Fruit fly (Drosophila melanogaster) whole organism, wandering third instar larva: Measurements from ENCODE around the gene lectin-37Da.

Experiments used
- Abd-B ChIP-seq: fragments of >200 bp; optimal IDR thresholded peaks from 2 replicates; lab custom pipeline; 2017; ENCODE audit warnings: missing biosample characterization, missing genetic modification characterization
- CG32264 ChIP-seq: fragments of 200-800 bp; sonication (Bioruptor generic); optimal IDR thresholded peaks from 2 replicates; lab custom pipeline; 2016; ENCODE audit warnings: missing biosample characterization, missing genetic modification characterization
- CG9705 ChIP-seq: fragments of 200-800 bp; sonication (Bioruptor generic); optimal IDR thresholded peaks from 2 replicates; lab custom pipeline; 2018; ENCODE audit warnings: missing biosample characterization, mild to moderate bottlenecking, missing genetic modification characterization
- CrebA ChIP-seq: fragments of 200-800 bp; sonication (Bioruptor generic); optimal IDR thresholded peaks from 2 replicates; lab custom pipeline; 2016; ENCODE audit warnings: missing biosample characterization, mild to moderate bottlenecking, missing genetic modification characterization, borderline replicate concordance
- Dfd ChIP-seq: fragments of >200 bp; optimal IDR thresholded peaks from 2 replicates; lab custom pipeline; 2017; ENCODE audit warnings: missing biosample characterization, missing genetic modification characterization
- Dif ChIP-seq: fragments of 200-275, 200-300 bp; sonication (Bioruptor generic); optimal IDR thresholded peaks from 2 replicates; lab custom pipeline; 2018; ENCODE audit warnings: missing biosample characterization, missing genetic modification characterization; ENCODE audit not compliant: partially characterized antibody
- Hnf4 ChIP-seq: fragments of 200-800 bp; sonication (Bioruptor generic); optimal IDR thresholded peaks from 2 replicates; lab custom pipeline; 2016; ENCODE audit warnings: missing biosample characterization, mild to moderate bottlenecking, missing genetic modification characterization
- Hr78 ChIP-seq: fragments of >200 bp; optimal IDR thresholded peaks from 2 replicates; lab custom pipeline; 2017; ENCODE audit warnings: missing biosample characterization, missing genetic modification characterization
- Hr83 ChIP-seq: fragments of 200-300 bp; sonication (Bioruptor generic); optimal IDR thresholded peaks from 2 replicates; lab custom pipeline; 2016; ENCODE audit warnings: missing biosample characterization, mild to moderate bottlenecking, missing genetic modification characterization, moderate library complexity; ENCODE audit not compliant: poor library complexity, severe bottlenecking
- Jra ChIP-seq: sonication (Bioruptor generic); optimal IDR thresholded peaks from 2 replicates; lab custom pipeline; 2016; ENCODE audit warnings: missing biosample characterization, missing genetic modification characterization
- Mio ChIP-seq: sonication (Bioruptor generic); optimal IDR thresholded peaks from 2 replicates; lab custom pipeline; 2016; ENCODE audit warnings: missing biosample characterization, missing genetic modification characterization
- N ChIP-seq: fragments of >200 bp; optimal IDR thresholded peaks from 2 replicates; lab custom pipeline; 2018; ENCODE audit warnings: missing biosample characterization, missing external identifiers, missing genetic modification characterization
- Rel ChIP-seq, 2 experiments: fragments of 200-800 bp; sonication (Bioruptor generic) in 1 of 2; optimal IDR thresholded peaks; 2 replicates in 1 of 2; 3 replicates in 1 of 2; lab custom pipeline; 2016 to 2019; ENCODE audit warnings: mild to moderate bottlenecking in 2 of 2, missing biosample characterization in 2 of 2, missing genetic modification characterization in 2 of 2, moderate library complexity in 1 of 2
- br ChIP-seq: fragments of 200-800 bp; sonication (Bioruptor generic); optimal IDR thresholded peaks from 2 replicates; lab custom pipeline; 2016; ENCODE audit warnings: missing biosample characterization, missing genetic modification characterization
- brk ChIP-seq: fragments of 200-800 bp; sonication (Bioruptor generic); optimal IDR thresholded peaks from 2 replicates; lab custom pipeline; 2016; ENCODE audit warnings: missing biosample characterization, mild to moderate bottlenecking, missing genetic modification characterization
- dl ChIP-seq, 2 experiments: fragments of 175-275, 200-275 bp in 1 of 2; fragments of 200-275 bp in 1 of 2; sonication (Bioruptor generic); optimal IDR thresholded peaks; lab custom pipeline; 2018; ENCODE audit warnings: mild to moderate bottlenecking in 2 of 2, missing biosample characterization in 2 of 2, missing genetic modification characterization in 2 of 2, moderate library complexity in 2 of 2; ENCODE audit not compliant: partially characterized antibody in 2 of 2, insufficient read depth in 1 of 2
- dmrt93B ChIP-seq: fragments of 200-800 bp; sonication (Bioruptor generic); optimal IDR thresholded peaks from 2 replicates; lab custom pipeline; 2018; ENCODE audit warnings: missing biosample characterization, mild to moderate bottlenecking, missing genetic modification characterization
- dsf ChIP-seq: sonication (Bioruptor generic); optimal IDR thresholded peaks from 2 replicates; lab custom pipeline; 2016; ENCODE audit warnings: missing biosample characterization, missing genetic modification characterization, borderline replicate concordance
- ey ChIP-seq: fragments of 200-800 bp; sonication (Bioruptor generic); optimal IDR thresholded peaks from 2 replicates; lab custom pipeline; 2016; ENCODE audit warnings: missing biosample characterization, missing genetic modification characterization
- foxo ChIP-seq, 2 experiments: fragments of 200-800 bp; sonication (Bioruptor generic); optimal IDR thresholded peaks; 2 replicates in 1 of 2; 3 replicates in 1 of 2; lab custom pipeline; 2016 to 2017; ENCODE audit warnings: missing biosample characterization in 2 of 2, missing genetic modification characterization in 2 of 2
- fru ChIP-seq: fragments of 200-800 bp; sonication (Bioruptor generic); optimal IDR thresholded peaks from 3 replicates; lab custom pipeline; 2016; ENCODE audit warnings: missing biosample characterization, mild to moderate bottlenecking, missing genetic modification characterization
- h ChIP-seq: fragments of 200-800 bp; sonication (Bioruptor generic); optimal IDR thresholded peaks from 3 replicates; lab custom pipeline; 2016; ENCODE audit warnings: missing biosample characterization, mild to moderate bottlenecking, missing genetic modification characterization
- lola ChIP-seq: fragments of >200 bp; optimal IDR thresholded peaks from 2 replicates; lab custom pipeline; 2017; ENCODE audit warnings: missing biosample characterization, missing genetic modification characterization
- pan ChIP-seq: fragments of >200 bp; optimal IDR thresholded peaks from 2 replicates; lab custom pipeline; 2017
- psq ChIP-seq: fragments of 200-800 bp; sonication (Bioruptor generic); optimal IDR thresholded peaks from 3 replicates; lab custom pipeline; 2017; ENCODE audit warnings: missing biosample characterization, mild to moderate bottlenecking, missing genetic modification characterization, moderate library complexity
- rgr ChIP-seq: fragments of 200-800 bp; sonication (Bioruptor generic); optimal IDR thresholded peaks from 3 replicates; lab custom pipeline; 2016; ENCODE audit warnings: missing biosample characterization, mild to moderate bottlenecking, missing genetic modification characterization
- sv ChIP-seq: fragments of 200-800 bp; sonication (Bioruptor generic); optimal IDR thresholded peaks from 3 replicates; lab custom pipeline; 2016; ENCODE audit warnings: missing biosample characterization, missing genetic modification characterization
- tai ChIP-seq: sonication (Bioruptor generic); optimal IDR thresholded peaks from 2 replicates; lab custom pipeline; 2016; ENCODE audit warnings: missing biosample characterization, missing genetic modification characterization
- usp ChIP-seq: fragments of >200 bp; optimal IDR thresholded peaks from 2 replicates; lab custom pipeline; 2017; ENCODE audit warnings: missing biosample characterization, missing genetic modification characterization
- woc ChIP-seq: sonication (Bioruptor generic); optimal IDR thresholded peaks from 2 replicates; lab custom pipeline; 2016; ENCODE audit warnings: missing biosample characterization, mild to moderate bottlenecking, missing genetic modification characterization

The lectin-37Da gene

dm6 chr2L:19402667-19403066 is 15.4 kb upstream of the lectin-37Da start:
- TF ChIP-seq ey (GFP tag; lab: Kevin White, UChicago) (no peak), fru (GFP tag; lab: Kevin White, UChicago) (no peak), CrebA (GFP tag; lab: Kevin White, UChicago) (no peak), woc (GFP tag; lab: Kevin White, UChicago) (no peak), Dif (GFP tag; lab: Kevin White, UChicago) (no peak), rgr (GFP tag; lab: Kevin White, UChicago) (no peak), Abd-B (GFP tag; lab: Kevin White, UChicago) (no peak), br (no peak), sv (GFP tag; lab: Kevin White, UChicago) (no peak)

dm6 chr2L:19403398-19403797 is 14.7 kb upstream of the lectin-37Da start:
- TF ChIP-seq pan (lab: Kevin White, UChicago) (no peak), dsf (GFP tag; lab: Kevin White, UChicago) (no peak), usp (GFP tag; lab: Kevin White, UChicago) (no peak), ey (GFP tag; lab: Kevin White, UChicago) (no peak)

dm6 chr2L:19404804-19405203 is 13.3 kb upstream of the lectin-37Da start:
- TF ChIP-seq dmrt93B (GFP tag; lab: Kevin White, UChicago), result no peak
- no peak for TF ChIP-seq Jra (GFP tag; lab: Kevin White, UChicago)
- no peak for TF ChIP-seq h (GFP tag; lab: Kevin White, UChicago)
- TF ChIP-seq Mio, result no peak
- TF ChIP-seq CG9705, result no peak
- no peak for TF ChIP-seq br
- no peak for TF ChIP-seq tai
- TF ChIP-seq Hr83 (GFP tag; lab: Kevin White, UChicago), result no peak
- no peak for TF ChIP-seq CG32264 (GFP tag; lab: Kevin White, UChicago)

dm6 chr2L:19405685-19406357 is 12.3 kb upstream of the lectin-37Da start:
- TF ChIP-seq dl (GFP tag; optimal IDR thresholded peaks at IDR 0.05; lab: Kevin White, UChicago; ENCODE audit: insufficient read depth in 1 of 2, partially characterized antibody in 2 of 2), result no peak
- no peak for TF ChIP-seq Dfd (GFP tag; lab: Kevin White, UChicago)
- TF ChIP-seq sv (GFP tag; lab: Kevin White, UChicago), result no peak
- no peak for TF ChIP-seq tai
- TF ChIP-seq N (GFP tag; lab: Kevin White, UChicago), result no peak
- TF ChIP-seq foxo (GFP tag; optimal IDR thresholded peaks at IDR 0.05; lab: Kevin White, UChicago), result no peak
- TF ChIP-seq usp (GFP tag; lab: Kevin White, UChicago), result no peak
- no peak for TF ChIP-seq br
- no peak for TF ChIP-seq woc (GFP tag; lab: Kevin White, UChicago)
- TF ChIP-seq rgr (GFP tag; lab: Kevin White, UChicago), result no peak
- no peak for TF ChIP-seq Hr78 (GFP tag; lab: Kevin White, UChicago)
- no peak for TF ChIP-seq Hnf4
- no peak for TF ChIP-seq Dif (GFP tag; lab: Kevin White, UChicago)
- TF ChIP-seq, all 38 proteins: peak for 0

- TF ChIP-seq ey (GFP tag; lab: Kevin White, UChicago), result no peak
- no peak for TF ChIP-seq lola (GFP tag; lab: Kevin White, UChicago)
- no peak for TF ChIP-seq Hr83 (GFP tag; lab: Kevin White, UChicago)
- no peak for TF ChIP-seq CG9705
- TF ChIP-seq psq (GFP tag; lab: Kevin White, UChicago), result no peak
- TF ChIP-seq Rel (GFP tag; optimal IDR thresholded peaks at IDR 0.05; lab: Kevin White, UChicago), result no peak
- no peak for TF ChIP-seq Rel (tag; optimal IDR thresholded peaks at IDR 0.05; lab: Kevin White, UChicago)
- no peak for TF ChIP-seq Hr78 (GFP tag; lab: Kevin White, UChicago)
- no peak for TF ChIP-seq br
- no peak for TF ChIP-seq brk (GFP tag; lab: Kevin White, UChicago)
Observed at dm6 chr2L:19406419-19406818, 11.7 kb upstream of the lectin-37Da start.
